Fruit fly (Drosophila melanogaster) whole organism, embryonic: Measurements from ENCODE around the gene anchor.

Experiments
- Adf1 ChIP-seq: fragments of 200-800 bp; sonication (Bioruptor generic); IDR thresholded peaks from 2 replicates; pipeline ENCODE4 v1.3.6; 2022; ENCODE audit warnings: missing biosample characterization, missing genetic modification characterization
- BEAF-32 ChIP-seq: fragments of 200-800 bp; sonication (Bioruptor generic); optimal IDR thresholded peaks from 3 replicates; lab custom pipeline; 2017; ENCODE audit warnings: missing biosample characterization, missing genetic modification characterization, mild to moderate bottlenecking, moderate library complexity, missing genetic modification reagents
- CG10321 ChIP-seq: fragments of 200-800 bp; sonication (Bioruptor generic); IDR thresholded peaks from 2 replicates; pipeline ENCODE4 v1.3.6; 2022; ENCODE audit warnings: missing biosample characterization, missing genetic modification characterization
- CG10543 ChIP-seq: fragments of 200-800 bp; sonication (Bioruptor generic); optimal IDR thresholded peaks from 3 replicates; lab custom pipeline; 2017; ENCODE audit warnings: missing biosample characterization, mild to moderate bottlenecking, missing genetic modification characterization, moderate library complexity
- CG12744 ChIP-seq: fragments of 200-800 bp; sonication (Bioruptor generic); optimal IDR thresholded peaks from 2 replicates; lab custom pipeline; 2016; ENCODE audit warnings: missing biosample characterization, missing genetic modification characterization
- CG12769 ChIP-seq: fragments of 200-800 bp; sonication (Bioruptor generic); optimal IDR thresholded peaks from 2 replicates; lab custom pipeline; 2019; ENCODE audit warnings: missing biosample characterization, mild to moderate bottlenecking, missing genetic modification characterization, moderate library complexity
- CG13775 ChIP-seq: fragments of 200-800 bp; sonication (Bioruptor generic); optimal IDR thresholded peaks from 3 replicates; lab custom pipeline; 2017; ENCODE audit warnings: missing biosample characterization, mild to moderate bottlenecking, missing genetic modification characterization
- CG14710 ChIP-seq: fragments of 200-800 bp; sonication (Bioruptor generic); optimal IDR thresholded peaks from 3 replicates; lab custom pipeline; 2019; ENCODE audit warnings: missing biosample characterization, mild to moderate bottlenecking, missing genetic modification characterization, moderate library complexity
- CG1602 ChIP-seq: fragments of 200-800 bp; sonication (Bioruptor generic); optimal IDR thresholded peaks from 3 replicates; lab custom pipeline; 2016; ENCODE audit warnings: missing biosample characterization, missing genetic modification characterization
- CG16779 ChIP-seq: fragments of 200-800 bp; sonication (Bioruptor generic); IDR thresholded peaks from 2 replicates; pipeline ENCODE4 v1.3.6; 2022; ENCODE audit warnings: missing biosample characterization, missing genetic modification characterization
- CG18262 ChIP-seq: fragments of 200-800 bp; optimal IDR thresholded peaks from 3 replicates; lab custom pipeline; 2019; ENCODE audit warnings: missing biosample characterization, mild to moderate bottlenecking, missing genetic modification characterization, moderate library complexity
- CG32767 ChIP-seq: fragments of 200-800 bp; sonication (Bioruptor generic); IDR thresholded peaks from 2 replicates; pipeline ENCODE4 v1.3.6; 2022; ENCODE audit warnings: missing biosample characterization, missing genetic modification characterization
- CG33557 ChIP-seq: fragments of 200-800 bp; sonication (Bioruptor generic); optimal IDR thresholded peaks from 2 replicates; lab custom pipeline; 2019; ENCODE audit warnings: missing biosample characterization, mild to moderate bottlenecking, missing genetic modification characterization, moderate library complexity
- CG42726 ChIP-seq: fragments of 200-800 bp; sonication (Bioruptor generic); IDR thresholded peaks from 2 replicates; pipeline ENCODE4 v1.3.6; 2022; ENCODE audit warnings: missing biosample characterization, missing genetic modification characterization; ENCODE audit not compliant: partially characterized antibody
- CG4820 ChIP-seq: fragments of 200-800 bp; sonication (Bioruptor generic); optimal IDR thresholded peaks from 3 replicates; lab custom pipeline; 2016; ENCODE audit warnings: missing biosample characterization, missing genetic modification characterization
- CG5180 ChIP-seq: fragments of 200-800 bp; sonication (Bioruptor generic); optimal IDR thresholded peaks from 3 replicates; lab custom pipeline; 2017; ENCODE audit warnings: missing biosample characterization, missing genetic modification characterization, mild to moderate bottlenecking, moderate library complexity, missing genetic modification reagents
- CG6175 ChIP-seq: fragments of 200-800 bp; sonication (Bioruptor generic); IDR thresholded peaks from 3 replicates; pipeline ENCODE4 v1.3.6; 2022; ENCODE audit warnings: missing biosample characterization, missing genetic modification characterization
- CG6765 ChIP-seq: fragments of 200-800 bp; sonication (Bioruptor generic); optimal IDR thresholded peaks from 3 replicates; lab custom pipeline; 2017; ENCODE audit warnings: missing biosample characterization, mild to moderate bottlenecking, missing genetic modification characterization
- CG6791 ChIP-seq: fragments of 200-800 bp; sonication (Bioruptor generic); IDR thresholded peaks from 3 replicates; pipeline ENCODE4 v1.3.6; 2022; ENCODE audit warnings: missing biosample characterization, missing genetic modification characterization; ENCODE audit not compliant: partially characterized antibody
- CG7271 ChIP-seq: fragments of 200-800 bp; sonication (Bioruptor generic); optimal IDR thresholded peaks from 2 replicates; lab custom pipeline; 2018; ENCODE audit warnings: missing biosample characterization, mild to moderate bottlenecking, missing genetic modification characterization, moderate library complexity
- CG7963 ChIP-seq: fragments of 200-800 bp; sonication (Bioruptor generic); IDR thresholded peaks from 3 replicates; pipeline ENCODE4 v1.3.6; 2022; ENCODE audit warnings: missing biosample characterization, missing genetic modification characterization; ENCODE audit not compliant: partially characterized antibody
- CG8290 ChIP-seq, 3 experiments: fragments of 200-800 bp; sonication (Bioruptor generic); optimal IDR thresholded peaks; 2 replicates each; lab custom pipeline; 2016 to 2019; ENCODE audit warnings: missing biosample characterization in 3 of 3, missing genetic modification characterization in 3 of 3, mild to moderate bottlenecking in 2 of 3, moderate library complexity in 1 of 3
- CG8359 ChIP-seq: fragments of 200-800 bp; sonication (Bioruptor generic); optimal IDR thresholded peaks from 2 replicates; lab custom pipeline; 2017; ENCODE audit warnings: missing biosample characterization, mild to moderate bottlenecking, missing genetic modification characterization, borderline replicate concordance
- CHES-1-like ChIP-seq: fragments of 200-800 bp; sonication (Bioruptor generic); optimal IDR thresholded peaks from 2 replicates; lab custom pipeline; 2016; ENCODE audit warnings: missing biosample characterization, missing genetic modification characterization
- Doc3 ChIP-seq: fragments of 200-800 bp; sonication (Bioruptor generic); IDR thresholded peaks from 3 replicates; pipeline ENCODE4 v1.3.6; 2022; ENCODE audit warnings: missing biosample characterization, missing genetic modification characterization; ENCODE audit not compliant: partially characterized antibody
- E2f1 ChIP-seq: fragments of 200-800 bp; sonication (Bioruptor generic); IDR thresholded peaks from 2 replicates; pipeline ENCODE4 v1.3.6; 2022; ENCODE audit warnings: missing biosample characterization, missing genetic modification characterization
- Hey ChIP-seq: fragments of 200-800 bp; sonication (Bioruptor generic); optimal IDR thresholded peaks from 3 replicates; lab custom pipeline; 2018; ENCODE audit warnings: missing biosample characterization, mild to moderate bottlenecking, missing genetic modification characterization
- Hr39 ChIP-seq: fragments of >200 bp; optimal IDR thresholded peaks from 2 replicates; lab custom pipeline; 2017
- Mad ChIP-seq: fragments of 200-800 bp; sonication (Bioruptor generic); optimal IDR thresholded peaks from 2 replicates; lab custom pipeline; 2016; ENCODE audit warnings: missing biosample characterization, missing genetic modification characterization
- Mrtf ChIP-seq: fragments of 200-800 bp; sonication (Bioruptor generic); IDR thresholded peaks from 3 replicates; pipeline ENCODE4 v1.3.6; 2022; ENCODE audit warnings: missing biosample characterization, missing genetic modification characterization
- Nf-YB ChIP-seq: fragments of 200-800 bp; sonication (Bioruptor generic); optimal IDR thresholded peaks from 3 replicates; lab custom pipeline; 2019; ENCODE audit warnings: missing biosample characterization, mild to moderate bottlenecking, missing genetic modification characterization, moderate library complexity
- Sox100B ChIP-seq: fragments of 200-800 bp; sonication (Bioruptor generic); optimal IDR thresholded peaks from 3 replicates; lab custom pipeline; 2018; ENCODE audit warnings: missing biosample characterization, mild to moderate bottlenecking, missing genetic modification characterization
- Sox102F ChIP-seq: fragments of 200-800 bp; sonication (Bioruptor generic); optimal IDR thresholded peaks from 2 replicates; lab custom pipeline; 2018; ENCODE audit warnings: missing biosample characterization, mild to moderate bottlenecking, missing genetic modification characterization, moderate library complexity
- crc ChIP-seq: fragments of 200-800 bp; sonication (Bioruptor generic); optimal IDR thresholded peaks from 2 replicates; lab custom pipeline; 2016; ENCODE audit warnings: missing biosample characterization, missing genetic modification characterization
- croc ChIP-seq: fragments of 200-800 bp; sonication (Bioruptor generic); conservative IDR thresholded peaks from 3 replicates; pipeline ENCODE4 v1.3.6; 2022; ENCODE audit warnings: missing biosample characterization, missing genetic modification characterization
- crp ChIP-seq, 2 experiments: fragments of 200-800 bp; sonication (Bioruptor generic); optimal IDR thresholded peaks; 2 replicates in 1 of 2; 3 replicates in 1 of 2; lab custom pipeline; 2017; ENCODE audit warnings: missing biosample characterization in 2 of 2, missing genetic modification characterization in 2 of 2, mild to moderate bottlenecking in 1 of 2, moderate library complexity in 1 of 2
- ewg ChIP-seq: fragments of 200-800 bp; sonication (Bioruptor generic); optimal IDR thresholded peaks from 3 replicates; lab custom pipeline; 2017; ENCODE audit warnings: mild to moderate bottlenecking, missing biosample characterization, missing genetic modification reagents, missing genetic modification characterization
- gce ChIP-seq: fragments of 200-800 bp; sonication (Bioruptor generic); IDR thresholded peaks from 3 replicates; pipeline ENCODE4 v1.3.6; 2022; ENCODE audit warnings: missing biosample characterization, missing genetic modification characterization
- gsb ChIP-seq: fragments of 200-800 bp; sonication (Bioruptor generic); IDR thresholded peaks from 2 replicates; pipeline ENCODE4 v1.3.6; 2022; ENCODE audit warnings: missing biosample characterization, missing genetic modification characterization
- ken ChIP-seq: fragments of 200-800 bp; sonication (Bioruptor generic); IDR thresholded peaks from 3 replicates; pipeline ENCODE4 v1.3.6; 2022; ENCODE audit warnings: missing biosample characterization, missing genetic modification characterization
- mam ChIP-seq: fragments of 200-800 bp; sonication (Bioruptor generic); optimal IDR thresholded peaks from 3 replicates; lab custom pipeline; 2016; ENCODE audit warnings: missing biosample characterization, missing genetic modification characterization
- pros ChIP-seq: fragments of 200-800 bp; sonication (Bioruptor generic); optimal IDR thresholded peaks from 3 replicates; lab custom pipeline; 2019; ENCODE audit warnings: missing biosample characterization, mild to moderate bottlenecking, missing genetic modification characterization, moderate library complexity
- repo ChIP-seq: fragments of 200-800 bp; sonication (Bioruptor generic); optimal IDR thresholded peaks from 2 replicates; lab custom pipeline; 2016; ENCODE audit warnings: missing biosample characterization, missing genetic modification characterization
- run ChIP-seq: fragments of 200-800 bp; sonication (Bioruptor generic); optimal IDR thresholded peaks from 3 replicates; lab custom pipeline; 2018; ENCODE audit warnings: missing biosample characterization, mild to moderate bottlenecking, missing genetic modification characterization
- scrt ChIP-seq: fragments of 200-800 bp; sonication (Bioruptor generic); optimal IDR thresholded peaks from 2 replicates; lab custom pipeline; 2018; ENCODE audit warnings: missing biosample characterization, mild to moderate bottlenecking, missing genetic modification characterization, moderate library complexity
- sens-2 ChIP-seq: fragments of 200-800 bp; sonication (Bioruptor generic); IDR thresholded peaks from 2 replicates; pipeline ENCODE4 v1.3.6; 2022; ENCODE audit warnings: missing biosample characterization, missing genetic modification characterization
- ttk ChIP-seq: fragments of 200-800 bp; sonication (Bioruptor generic); IDR thresholded peaks from 2 replicates; pipeline ENCODE4 v2.1.2; 2022; ENCODE audit warnings: missing biosample characterization, missing genetic modification characterization
- vfl ChIP-seq: fragments of 200-800 bp; sonication (Bioruptor generic); optimal IDR thresholded peaks from 2 replicates; lab custom pipeline; 2016; ENCODE audit warnings: missing biosample characterization, missing genetic modification characterization

Gene anchor

dm6 chr3L:17610896-17611711 is 10.5 kb upstream of the anchor start (continued):
- TF ChIP-seq E2f1 (0 out of 2 replicates have a peak, but pooled peaks have one; percentile 12), CG16779 (no peak), BEAF-32 (no peak), gsb (GFP tag; lab: Robert Waterston, UW) (no peak), CG4820 (GFP tag; lab: Kevin White, UChicago) (peak; percentile 66), gce (GFP tag; lab: Robert Waterston, UW) (no peak), Nf-YB (GFP tag; lab: Kevin White, UChicago) (peak; percentile 43), CG12769 (tag; lab: Kevin White, UChicago) (no peak), CG12744 (GFP tag; lab: Kevin White, UChicago) (no peak), Hr39 (no peak), CG32767 (GFP tag; lab: Robert Waterston, UW) (0 out of 2 replicates have a peak, but pooled peaks have one; percentile 24), CG5180 (GFP tag; lab: Kevin White, UChicago) (peak; percentile 23), CG13775 (GFP tag; lab: Kevin White, UChicago) (peak; percentile 68), CG7271 (tag; lab: Kevin White, UChicago) (no peak), CG14710 (tag; lab: Kevin White, UChicago) (peak; percentile 87), ewg (peak; percentile 70), Sox100B (GFP tag; lab: Kevin White, UChicago) (peak; percentile 92), repo (GFP tag; lab: Kevin White, UChicago) (no peak), run (tag; lab: Kevin White, UChicago) (no peak), scrt (GFP tag; lab: Kevin White, UChicago) (no peak), ken (GFP tag; lab: Robert Waterston, UW) (no peak), CG10543 (no peak), crp (GFP tag; optimal IDR thresholded peaks at IDR 0.05; lab: Kevin White, UChicago) (peak in 1 of 2 experiments; percentile 6), CG6765 (GFP tag; lab: Kevin White, UChicago) (no peak), vfl (GFP tag; lab: Kevin White, UChicago) (no peak), CHES-1-like (GFP tag; lab: Kevin White, UChicago) (no peak), Sox102F (GFP tag; lab: Kevin White, UChicago) (peak; percentile 83), pros (GFP tag; lab: Kevin White, UChicago) (no peak), Adf1 (no peak), ttk (0 out of 2 replicates have a peak, but pooled peaks have one; percentile 38), sens-2 (no peak), CG1602 (GFP tag; lab: Kevin White, UChicago) (peak; percentile 63), Hey (tag; lab: Kevin White, UChicago) (no peak), CG6791 (GFP tag; lab: Robert Waterston, UW) (no peak), crc (GFP tag; lab: Kevin White, UChicago) (no peak), CG7963 (GFP tag; lab: Robert Waterston, UW) (no peak), Mad (GFP tag; lab: Kevin White, UChicago) (peak; percentile 21), Mrtf (no peak), Doc3 (GFP tag; lab: Robert Waterston, UW) (no peak), CG8359 (peak; percentile 45), CG6175 (GFP tag; lab: Robert Waterston, UW) (no peak), CG18262 (tag; lab: Kevin White, UChicago) (peak; percentile 91), CG33557 (peak; percentile 72), mam (no peak), croc (GFP tag; lab: Robert Waterston, UW) (peak; percentile 45; the same call in 2 of the 3 replicates), CG42726 (GFP tag; lab: Robert Waterston, UW) (no peak), CG8290 (GFP tag; optimal IDR thresholded peaks at IDR 0.05; lab: Kevin White, UChicago) (peak; percentile 24), CG8290 (tag; optimal IDR thresholded peaks at IDR 0.05; lab: Kevin White, UChicago) (no peak), CG10321 (GFP tag; lab: Robert Waterston, UW) (no peak)
